Fruit fly (Drosophila melanogaster) whole organism, embryonic: ENCODE measurements around the gene Atg2.
A peak's percentile ranks its signal among the peaks of the same experiment; 100 is the strongest.

ENCODE experiments used
- CG10209 ChIP-seq: fragments of 200-800 bp; sonication (Bioruptor generic); optimal IDR thresholded peaks from 3 replicates; lab custom pipeline; 2017; ENCODE audit warnings: missing biosample characterization, mild to moderate bottlenecking, missing genetic modification characterization, missing genetic modification reagents
- CG10366 ChIP-seq: fragments of 200-800 bp; sonication (Bioruptor generic); IDR thresholded peaks from 2 replicates; pipeline ENCODE4 v1.3.6; 2022; ENCODE audit warnings: missing biosample characterization, missing genetic modification characterization
- CG10959 ChIP-seq: fragments of 200-800 bp; sonication (Bioruptor generic); IDR thresholded peaks from 2 replicates; pipeline ENCODE4 v1.3.6; 2022; ENCODE audit warnings: missing biosample characterization, missing genetic modification characterization
- CG12071 ChIP-seq: fragments of 200-800 bp; sonication (Bioruptor generic); optimal IDR thresholded peaks from 3 replicates; lab custom pipeline; 2018; ENCODE audit warnings: missing biosample characterization, mild to moderate bottlenecking, missing genetic modification characterization
- CG12104 ChIP-seq: fragments of 200-800 bp; sonication (Bioruptor generic); optimal IDR thresholded peaks from 3 replicates; lab custom pipeline; 2016; ENCODE audit warnings: missing biosample characterization, missing genetic modification characterization
- CG12942 ChIP-seq: fragments of 200-800 bp; sonication (Bioruptor generic); optimal IDR thresholded peaks from 3 replicates; lab custom pipeline; 2016; ENCODE audit warnings: missing biosample characterization, missing genetic modification characterization
- CG15696 ChIP-seq: fragments of 200-800 bp; sonication (Bioruptor generic); optimal IDR thresholded peaks from 2 replicates; lab custom pipeline; 2019; ENCODE audit warnings: missing biosample characterization, mild to moderate bottlenecking, missing genetic modification characterization, moderate library complexity
- CG17361 ChIP-seq: fragments of 200-800 bp; sonication (Bioruptor generic); IDR thresholded peaks from 3 replicates; pipeline ENCODE4 v1.3.6; 2022; ENCODE audit warnings: missing biosample characterization, missing genetic modification characterization
- CG32767 ChIP-seq: fragments of 200-800 bp; sonication (Bioruptor generic); IDR thresholded peaks from 2 replicates; pipeline ENCODE4 v1.3.6; 2022; ENCODE audit warnings: missing biosample characterization, missing genetic modification characterization
- CG32772 ChIP-seq: fragments of 200-800 bp; sonication (Bioruptor generic); IDR thresholded peaks from 2 replicates; pipeline ENCODE4 v1.3.6; 2022; ENCODE audit warnings: missing biosample characterization, missing genetic modification characterization
- CG42726 ChIP-seq: fragments of 200-800 bp; sonication (Bioruptor generic); IDR thresholded peaks from 2 replicates; pipeline ENCODE4 v1.3.6; 2022; ENCODE audit warnings: missing biosample characterization, missing genetic modification characterization; ENCODE audit not compliant: partially characterized antibody
- CG6791 ChIP-seq: fragments of 200-800 bp; sonication (Bioruptor generic); IDR thresholded peaks from 3 replicates; pipeline ENCODE4 v1.3.6; 2022; ENCODE audit warnings: missing biosample characterization, missing genetic modification characterization; ENCODE audit not compliant: partially characterized antibody
- CG6854 ChIP-seq: fragments of 200-800 bp; sonication (Bioruptor generic); optimal IDR thresholded peaks from 3 replicates; lab custom pipeline; 2017; ENCODE audit warnings: missing biosample characterization, mild to moderate bottlenecking, missing genetic modification characterization
- CG7357 ChIP-seq: fragments of 200-800 bp; sonication (Bioruptor generic); IDR thresholded peaks from 3 replicates; pipeline ENCODE4 v1.3.6; 2022; ENCODE audit warnings: missing biosample characterization, missing genetic modification characterization
- CG8765 ChIP-seq: fragments of 200-800 bp; sonication (Bioruptor generic); IDR thresholded peaks from 2 replicates; pipeline ENCODE4 v1.3.6; 2022; ENCODE audit warnings: missing biosample characterization, missing genetic modification characterization
- CG9727 ChIP-seq: fragments of 200-800 bp; sonication (Bioruptor generic); optimal IDR thresholded peaks from 3 replicates; lab custom pipeline; 2017; ENCODE audit warnings: missing biosample characterization, mild to moderate bottlenecking, missing genetic modification characterization
- CG9817 ChIP-seq: fragments of 200-800 bp; sonication (Bioruptor generic); optimal IDR thresholded peaks from 2 replicates; lab custom pipeline; 2018; ENCODE audit warnings: missing biosample characterization, mild to moderate bottlenecking, missing genetic modification characterization, moderate library complexity
- Dip2 ChIP-seq: fragments of 200-800 bp; sonication (Bioruptor generic); IDR thresholded peaks from 2 replicates; pipeline ENCODE4 v1.3.6; 2022; ENCODE audit warnings: missing biosample characterization, missing genetic modification characterization
- Doc3 ChIP-seq: fragments of 200-800 bp; sonication (Bioruptor generic); IDR thresholded peaks from 3 replicates; pipeline ENCODE4 v1.3.6; 2022; ENCODE audit warnings: missing biosample characterization, missing genetic modification characterization; ENCODE audit not compliant: partially characterized antibody
- Dref ChIP-seq: fragments of 200-800 bp; sonication (Bioruptor generic); IDR thresholded peaks from 2 replicates; pipeline ENCODE4 v1.3.6; 2022; ENCODE audit warnings: missing biosample characterization, missing genetic modification characterization
- Drgx ChIP-seq: fragments of 200-800 bp; sonication (Bioruptor generic); IDR thresholded peaks from 2 replicates; pipeline ENCODE4 v1.3.6; 2022; ENCODE audit warnings: missing biosample characterization, missing genetic modification characterization
- Fer3 ChIP-seq: fragments of 200-800 bp; sonication (Bioruptor generic); optimal IDR thresholded peaks from 2 replicates; lab custom pipeline; 2018; ENCODE audit warnings: missing biosample characterization, mild to moderate bottlenecking, missing genetic modification characterization, moderate library complexity
- Hand ChIP-seq: fragments of 200-800 bp; sonication (Bioruptor generic); optimal IDR thresholded peaks from 2 replicates; lab custom pipeline; 2017; ENCODE audit warnings: mild to moderate bottlenecking, missing biosample characterization, missing genetic modification reagents, missing genetic modification characterization
- HmgD ChIP-seq: fragments of 200-800 bp; sonication (Bioruptor generic); optimal IDR thresholded peaks from 3 replicates; lab custom pipeline; 2016; ENCODE audit warnings: missing biosample characterization, missing genetic modification characterization
- Hsf ChIP-seq: fragments of 200-800 bp; sonication (Bioruptor generic); optimal IDR thresholded peaks from 3 replicates; lab custom pipeline; 2016; ENCODE audit warnings: missing biosample characterization, missing genetic modification characterization
- MESR4 ChIP-seq: fragments of 200-800 bp; sonication (Bioruptor generic); optimal IDR thresholded peaks from 2 replicates; lab custom pipeline; 2018; ENCODE audit warnings: missing biosample characterization, mild to moderate bottlenecking, missing genetic modification characterization, moderate library complexity
- Max ChIP-seq: fragments of 200-800 bp; sonication (Bioruptor generic); optimal IDR thresholded peaks from 2 replicates; lab custom pipeline; 2016; ENCODE audit warnings: missing biosample characterization, mild to moderate bottlenecking, missing genetic modification characterization
- Med ChIP-seq: fragments of 200-800 bp; sonication (Bioruptor generic); peaks from one replicate; lab custom pipeline; 2016; ENCODE audit warnings: missing biosample characterization, missing genetic modification characterization, mild to moderate bottlenecking, inconsistent platforms, moderate library complexity
- Trl ChIP-seq, 3 experiments: fragments of >200 bp in 2 of 3; fragments of 200-800 bp in 1 of 3; sonication (Bioruptor generic) in 1 of 3; optimal IDR thresholded peaks; 2 replicates in 1 of 3; 3 replicates in 2 of 3; lab custom pipeline; 2016 to 2017; ENCODE audit warnings: missing biosample characterization in 1 of 3, missing genetic modification characterization in 1 of 3
- bsh ChIP-seq, 2 experiments: fragments of 200-800 bp; sonication (Bioruptor generic); optimal IDR thresholded peaks; 2 replicates each; lab custom pipeline; 2017 to 2018; ENCODE audit warnings: mild to moderate bottlenecking in 2 of 2, missing biosample characterization in 2 of 2, missing genetic modification characterization in 2 of 2, moderate library complexity in 1 of 2
- corto ChIP-seq: fragments of 200-800 bp; sonication (Bioruptor generic); optimal IDR thresholded peaks from 2 replicates; lab custom pipeline; 2016; ENCODE audit warnings: missing biosample characterization, mild to moderate bottlenecking, missing genetic modification characterization, moderate library complexity
- esg ChIP-seq: fragments of 200-800 bp; sonication (Bioruptor generic); conservative IDR thresholded peaks from 2 replicates; pipeline ENCODE4 v1.3.6; 2022; ENCODE audit warnings: missing biosample characterization, missing genetic modification characterization
- h ChIP-seq: fragments of >200 bp; optimal IDR thresholded peaks from 2 replicates; lab custom pipeline; 2017
- lmd ChIP-seq: fragments of 200-800 bp; sonication (Bioruptor generic); IDR thresholded peaks from 2 replicates; pipeline ENCODE4 v1.3.6; 2022; ENCODE audit warnings: missing biosample characterization, missing genetic modification characterization
- nom ChIP-seq: fragments of 200-800 bp; sonication (Bioruptor generic); optimal IDR thresholded peaks from 2 replicates; lab custom pipeline; 2017; ENCODE audit warnings: missing biosample characterization, missing genetic modification characterization, mild to moderate bottlenecking, moderate library complexity, missing genetic modification reagents
- prd ChIP-seq, 3 experiments: fragments of >200 bp in 2 of 3; fragments of 200-800 bp in 1 of 3; sonication (Bioruptor generic) in 1 of 3; optimal IDR thresholded peaks in 2 of 3; IDR thresholded peaks in 1 of 3; 2 replicates in 2 of 3; 3 replicates in 1 of 3; pipeline versions ENCODE4 v1.3.6 to Lab custom; 2017 to 2022; ENCODE audit warnings: missing biosample characterization in 1 of 3, missing genetic modification characterization in 1 of 3
- salm ChIP-seq: fragments of 200-800 bp; sonication (Bioruptor generic); optimal IDR thresholded peaks from 2 replicates; lab custom pipeline; 2018; ENCODE audit warnings: missing biosample characterization, mild to moderate bottlenecking, missing genetic modification characterization
- sr ChIP-seq: fragments of 200-800 bp; sonication (Bioruptor generic); IDR thresholded peaks from 3 replicates; pipeline ENCODE4 v1.3.6; 2022; ENCODE audit warnings: missing biosample characterization, missing genetic modification characterization
- tio ChIP-seq: fragments of 200-800 bp; sonication (Bioruptor generic); optimal IDR thresholded peaks from 2 replicates; lab custom pipeline; 2017; ENCODE audit warnings: missing biosample characterization, missing genetic modification characterization, inconsistent platforms
- trem ChIP-seq: fragments of 200-800 bp; optimal IDR thresholded peaks from 3 replicates; lab custom pipeline; 2019; ENCODE audit warnings: missing biosample characterization, mild to moderate bottlenecking, missing genetic modification characterization, moderate library complexity
- zf30C ChIP-seq: fragments of 200-800 bp; sonication (Bioruptor generic); optimal IDR thresholded peaks from 3 replicates; lab custom pipeline; 2018; ENCODE audit warnings: missing biosample characterization, mild to moderate bottlenecking, missing genetic modification characterization

The Atg2 gene

dm6 chr3L:2801376-2801775 lies 27.2 kb downstream of the Atg2 start (continued):
- TF ChIP-seq nom (GFP tag; lab: Kevin White, UChicago), result peak; percentile 5
- 0 out of 3 replicates have a peak, but pooled peaks have one; percentile 13 for TF ChIP-seq sr (GFP tag; lab: Robert Waterston, UW)
- TF ChIP-seq CG12942 (GFP tag; lab: Kevin White, UChicago), result no peak
- no peak for TF ChIP-seq Doc3 (GFP tag; lab: Robert Waterston, UW)
- no peak for TF ChIP-seq Max (GFP tag; lab: Kevin White, UChicago)

DNA sequence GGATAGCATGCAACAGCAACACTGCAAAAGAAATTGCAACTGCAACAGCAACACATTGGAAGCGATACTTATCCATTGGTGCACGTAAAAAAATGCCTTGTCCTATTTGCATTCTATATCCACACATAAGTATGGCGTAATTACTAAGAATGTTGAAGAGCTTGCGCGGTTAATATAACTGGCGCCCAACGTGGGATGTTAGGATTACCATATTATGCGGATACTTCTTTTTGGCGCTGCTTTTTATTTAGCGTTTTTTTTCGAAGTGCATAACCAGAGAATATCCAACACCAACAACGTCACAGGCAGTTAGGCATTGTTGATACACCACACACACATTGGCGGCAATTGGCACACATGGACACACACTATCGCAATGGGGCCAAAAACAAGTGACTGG lies 27.9 kb downstream of the Atg2 start:
- TF ChIP-seq CG10959 (GFP tag; lab: Robert Waterston, UW) (no peak), prd (optimal IDR thresholded peaks at IDR 0.05; lab: Kevin White, UChicago) (no peak), prd (GFP tag; IDR thresholded peaks at IDR 0.05; lab: Robert Waterston, UW) (0 out of 3 replicates have a peak, but pooled peaks have one; percentile 7), CG17361 (peak; percentile 72), Drgx (GFP tag; lab: Robert Waterston, UW) (peak; percentile 88), Fer3 (tag; lab: Kevin White, UChicago) (no peak), HmgD (GFP tag; lab: Kevin White, UChicago) (no peak), bsh (GFP tag; optimal IDR thresholded peaks at IDR 0.05; lab: Kevin White, UChicago) (peak in 1 of 2 experiments; percentile 19), Med (GFP tag; lab: Kevin White, UChicago) (peak; percentile 24)
- TF ChIP-seq, all 482 proteins: peak for 5

DNA sequence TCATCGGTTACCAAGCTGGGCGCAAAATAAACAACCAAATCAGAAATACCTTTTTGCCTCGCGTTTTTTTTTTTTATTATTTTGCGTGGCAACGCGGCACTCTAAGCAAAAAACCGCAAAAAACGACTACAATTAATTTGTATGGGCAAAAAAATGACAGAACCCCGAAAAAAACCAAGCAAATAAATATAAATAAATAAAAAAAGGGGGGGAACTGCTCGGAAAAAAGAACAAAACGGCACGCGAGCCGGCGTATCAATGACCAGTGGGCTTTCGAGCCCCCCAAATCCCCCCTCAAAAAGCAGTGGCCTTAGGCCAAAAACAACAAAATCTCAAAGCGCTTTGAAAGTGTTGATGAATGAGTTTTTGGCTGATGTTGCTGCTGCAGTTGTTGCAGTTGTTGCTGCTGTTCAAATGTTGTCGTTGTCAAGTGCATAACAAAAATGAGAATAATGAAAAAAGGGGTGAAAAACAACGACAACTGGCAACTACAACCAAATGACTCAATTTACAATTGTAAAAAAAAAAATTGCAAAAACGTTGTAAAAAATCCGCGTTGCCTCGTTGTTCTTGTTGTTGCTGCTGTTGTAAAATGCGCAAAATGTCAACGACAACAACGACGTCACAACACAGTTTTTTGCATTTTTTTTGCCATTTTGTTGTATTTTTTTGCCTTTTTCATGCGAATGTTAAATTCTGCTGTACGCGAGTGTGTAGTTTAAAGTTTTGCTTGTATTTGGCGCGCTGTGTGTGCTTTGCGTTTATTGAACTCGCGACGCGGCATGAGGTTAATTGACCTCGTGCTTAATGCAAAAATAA lies 31.2 kb downstream of the Atg2 start:
- TF ChIP-seq h (lab: Kevin White, UChicago) (no peak), bsh (GFP tag; optimal IDR thresholded peaks at IDR 0.05; lab: Kevin White, UChicago) (peak in 1 of 2 experiments; percentile 42), Drgx (GFP tag; lab: Robert Waterston, UW) (peak; percentile 63), CG10366 (GFP tag; lab: Robert Waterston, UW) (no peak), Trl (optimal IDR thresholded peaks at IDR 0.05; lab: Kevin White, UChicago) (no peak), Trl (GFP tag; optimal IDR thresholded peaks at IDR 0.05; lab: Kevin White, UChicago) (no peak), Dref (no peak), Hand (GFP tag; lab: Kevin White, UChicago) (no peak), CG10209 (GFP tag; lab: Kevin White, UChicago) (no peak), HmgD (GFP tag; lab: Kevin White, UChicago) (no peak), Dip2 (GFP tag; lab: Robert Waterston, UW) (no peak), CG7357 (GFP tag; lab: Robert Waterston, UW) (no peak), nom (GFP tag; lab: Kevin White, UChicago) (peak; percentile 89), zf30C (GFP tag; lab: Kevin White, UChicago) (no peak), corto (peak; percentile 30)

DNA sequence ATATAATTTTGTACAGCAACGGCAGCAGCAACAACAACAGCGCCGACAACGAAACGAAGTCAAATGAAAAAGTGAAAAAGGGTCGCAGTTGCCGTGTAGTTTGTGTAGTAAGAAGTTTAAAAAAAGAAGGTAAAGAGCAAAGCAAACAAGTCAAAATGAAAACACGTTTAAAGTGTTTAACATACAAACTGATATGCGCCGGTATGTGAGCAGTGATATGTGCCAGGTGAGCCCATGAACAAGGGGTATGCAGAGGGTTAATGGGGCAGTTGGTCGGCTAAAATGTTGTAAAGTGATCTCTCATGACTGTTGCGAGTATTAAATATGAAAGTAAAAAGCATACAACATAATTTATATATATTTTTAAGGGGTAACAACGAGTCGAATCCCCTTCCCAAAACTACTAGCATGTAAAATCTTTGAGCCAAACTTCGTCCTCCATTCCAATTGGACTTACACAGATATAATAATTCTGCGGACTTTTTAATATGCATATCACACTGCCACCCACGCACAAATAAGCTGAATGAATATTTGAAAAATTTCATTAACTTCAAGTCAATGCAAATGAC lies 31.9 kb downstream of the Atg2 start:
- TF ChIP-seq CG32767 (GFP tag; lab: Robert Waterston, UW) (0 out of 2 replicates have a peak, but pooled peaks have one; percentile 21), salm (tag; lab: Kevin White, UChicago) (peak; percentile 32), CG6854 (GFP tag; lab: Kevin White, UChicago) (peak; percentile 0), trem (peak; percentile 42), Hsf (GFP tag; lab: Kevin White, UChicago) (peak; percentile 20), CG9817 (peak; percentile 23), CG32772 (GFP tag; lab: Robert Waterston, UW) (peak; percentile 87), CG6791 (GFP tag; lab: Robert Waterston, UW) (no peak), CG42726 (GFP tag; lab: Robert Waterston, UW) (no peak), CG15696 (tag; lab: Kevin White, UChicago) (peak; percentile 50), CG8765 (GFP tag; lab: Robert Waterston, UW) (peak; percentile 68; the same call in 1 of the 2 replicates), MESR4 (no peak), CG12104 (GFP tag; lab: Kevin White, UChicago) (peak; percentile 24), lmd (GFP tag; lab: Robert Waterston, UW) (peak; percentile 92), esg (peak; percentile 48), CG9727 (peak; percentile 75), tio (GFP tag; lab: Kevin White, UChicago) (peak; percentile 19), CG12071 (GFP tag; lab: Kevin White, UChicago) (peak; percentile 39)
